Worm (Caenorhabditis elegans) whole organism, midembryonic: Measurements from ENCODE around the gene K01C8.2.

Experiments used
- T22C8.4 ChIP-seq: fragments of 200-800 bp; sonication (Bioruptor generic); IDR thresholded peaks from 2 replicates; pipeline ENCODE4 v1.3.6; 2022; ENCODE audit warnings: missing genetic modification characterization, missing compliant biosample characterization
- cog-1 ChIP-seq: sonication (generic microtip); optimal IDR thresholded peaks from 2 replicates; lab custom pipeline; 2016; ENCODE audit warnings: missing genetic modification characterization, missing compliant biosample characterization
- flt-1 ChIP-seq: fragments of 200-800 bp; sonication (Bioruptor generic); IDR thresholded peaks from 2 replicates; pipeline ENCODE4 v1.3.6; 2022; ENCODE audit warnings: missing genetic modification characterization, missing compliant biosample characterization
- klf-2 ChIP-seq: fragments of 200-800 bp; sonication (Bioruptor generic); conservative IDR thresholded peaks from 2 replicates; pipeline ENCODE4 v1.3.6; 2022; ENCODE audit warnings: missing genetic modification reagents, missing genetic modification characterization, missing compliant biosample characterization
- med-1 ChIP-seq: sonication (generic microtip); optimal IDR thresholded peaks from 2 replicates; lab custom pipeline; 2017; ENCODE audit warnings: missing genetic modification characterization, mild to moderate bottlenecking, missing compliant biosample characterization, antibody characterized with exemption, missing genetic modification reagents; ENCODE audit not compliant: insufficient read depth
- ref-1 ChIP-seq: fragments of 200-800 bp; sonication (Bioruptor generic); conservative IDR thresholded peaks from 2 replicates; pipeline ENCODE4 v1.3.6; 2022; ENCODE audit warnings: missing genetic modification reagents, missing genetic modification characterization, missing compliant biosample characterization
- tab-1 ChIP-seq: fragments of 200-800 bp; sonication (Bioruptor generic); IDR thresholded peaks from 2 replicates; pipeline ENCODE4 v1.3.6; 2022; ENCODE audit warnings: missing genetic modification characterization, missing compliant biosample characterization
- ztf-23 ChIP-seq: fragments of 200-800 bp; sonication (Bioruptor generic); IDR thresholded peaks from 2 replicates; pipeline ENCODE4 v1.3.6; 2022; ENCODE audit warnings: missing genetic modification reagents, missing genetic modification characterization, missing compliant biosample characterization
- ztf-29 ChIP-seq: fragments of 200-800 bp; sonication (Bioruptor generic); IDR thresholded peaks from 2 replicates; pipeline ENCODE4 v1.3.6; 2022; ENCODE audit warnings: missing genetic modification reagents, missing genetic modification characterization, missing compliant biosample characterization

The K01C8.2 gene

DNA sequence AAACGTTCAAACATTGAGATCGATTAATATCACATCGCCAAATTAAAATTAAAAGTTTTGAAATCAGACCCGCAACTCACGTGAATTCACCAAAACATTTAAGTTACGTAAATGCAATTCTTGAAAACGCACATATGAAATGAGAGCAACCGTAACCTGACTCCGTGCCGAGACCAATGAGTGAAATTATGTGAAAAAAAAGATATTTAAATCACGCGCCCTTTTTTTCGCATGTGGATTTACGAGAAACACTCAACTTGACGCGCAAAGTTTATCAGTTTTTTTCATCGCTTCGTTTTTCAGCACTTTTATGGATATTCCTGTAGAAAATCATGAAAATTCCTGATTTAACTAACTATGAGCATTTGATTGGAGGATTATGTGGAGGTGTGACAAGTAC, 6.8 kb upstream of the K01C8.2 start, which contains the start of the genes gei-14 and slc-25A32:
Gene gei-14, minus strand, starts transcription at position 175 of the 400 bp plus-strand sequence.
Gene slc-25A32, plus strand, starts transcription at position 242 of the 400 bp plus-strand sequence.
- no peak for TF ChIP-seq T22C8.4 (GFP tag; lab: Robert Waterston, UW)
- no peak for TF ChIP-seq klf-2 (GFP tag; lab: Robert Waterston, UW)
- no peak for TF ChIP-seq tab-1
- TF ChIP-seq ztf-23 (GFP tag; lab: Robert Waterston, UW), result no peak
- TF ChIP-seq cog-1, result no peak
- TF ChIP-seq med-1 (GFP tag; lab: Kevin White, UChicago), result no peak

DNA sequence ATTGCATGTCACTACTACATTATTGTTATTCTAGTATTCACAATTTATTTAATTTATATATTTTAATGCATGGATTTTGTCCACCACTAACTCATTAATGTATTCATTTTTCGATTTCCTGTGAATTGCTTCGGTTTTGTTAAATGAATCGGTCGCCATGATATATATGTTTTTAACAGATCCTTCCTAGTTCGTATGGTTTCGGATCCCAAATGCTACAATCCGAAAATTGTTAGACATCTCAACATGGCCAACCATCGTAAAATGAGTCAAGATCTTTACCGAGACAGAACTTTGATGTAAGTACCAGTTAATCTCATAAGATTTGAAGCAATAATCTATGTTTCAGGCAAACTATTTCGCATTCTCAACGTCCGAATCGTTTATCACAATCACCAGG, 3.8 kb upstream of the K01C8.2 start:
- no peak for TF ChIP-seq ztf-23 (GFP tag; lab: Robert Waterston, UW)
- no peak for TF ChIP-seq ref-1 (GFP tag; lab: Robert Waterston, UW)
- no peak for TF ChIP-seq T22C8.4 (GFP tag; lab: Robert Waterston, UW)
- no peak for TF ChIP-seq med-1 (GFP tag; lab: Kevin White, UChicago)
- no peak for TF ChIP-seq ztf-29 (GFP tag; lab: Robert Waterston, UW)

- no peak for TF ChIP-seq tab-1
- TF ChIP-seq ref-1 (GFP tag; lab: Robert Waterston, UW), result no peak
- TF ChIP-seq ztf-23 (GFP tag; lab: Robert Waterston, UW), result no peak
These were observed 800 bp upstream of the K01C8.2 start, which contains the start of gene tdc-1 for ce11 chrII:8269855-8270647. Gene tdc-1 (plus strand): TSS chrII:8270597.

DNA sequence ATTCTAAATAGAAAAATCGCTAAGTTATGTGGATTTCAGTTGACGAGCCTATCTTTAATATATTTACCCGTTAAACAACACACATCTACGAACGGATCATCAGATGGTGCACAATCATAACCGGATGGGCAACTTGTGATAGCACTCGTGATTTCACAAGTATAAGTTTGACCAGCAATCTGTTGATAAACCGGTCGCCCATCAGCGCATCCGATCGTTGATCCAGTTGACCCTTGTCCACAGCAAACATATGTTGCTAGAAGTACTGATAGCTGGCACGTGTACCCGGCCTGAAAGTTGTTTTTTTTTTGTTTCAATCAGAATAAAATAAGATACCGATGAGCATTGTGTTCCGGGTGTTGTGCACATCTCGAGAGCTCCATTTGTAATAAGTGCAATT, 1.6 kb downstream of the K01C8.2 start:
- TF ChIP-seq flt-1 (GFP tag; lab: Robert Waterston, UW) (no peak), ztf-23 (GFP tag; lab: Robert Waterston, UW) (no peak), klf-2 (GFP tag; lab: Robert Waterston, UW) (no peak), cog-1 (no peak)

DNA sequence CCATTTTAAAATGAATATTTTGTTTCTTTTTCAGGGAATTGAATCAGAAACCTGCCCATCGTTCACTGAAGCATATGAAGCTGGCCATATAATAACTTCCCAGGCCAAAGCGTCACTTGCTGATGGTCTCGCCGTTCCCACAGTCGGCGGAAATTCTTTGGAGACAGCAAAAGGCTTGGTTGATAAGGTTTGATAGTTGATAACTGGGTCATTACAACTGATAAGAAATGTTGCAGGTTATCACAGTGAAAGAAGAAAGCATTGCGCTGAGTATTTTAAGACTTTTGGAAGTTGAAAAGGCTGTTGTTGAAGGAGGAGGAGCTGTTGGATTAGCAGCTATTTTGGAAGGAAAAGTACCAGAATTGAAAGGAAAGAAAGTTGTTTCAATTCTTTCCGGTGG, 2.7 kb downstream of the K01C8.2 start:
- TF ChIP-seq flt-1 (GFP tag; lab: Robert Waterston, UW) (no peak), T22C8.4 (GFP tag; lab: Robert Waterston, UW) (no peak), cog-1 (no peak), ref-1 (GFP tag; lab: Robert Waterston, UW) (no peak), med-1 (GFP tag; lab: Kevin White, UChicago) (no peak), ztf-23 (GFP tag; lab: Robert Waterston, UW) (no peak), ztf-29 (GFP tag; lab: Robert Waterston, UW) (no peak), klf-2 (GFP tag; lab: Robert Waterston, UW) (no peak), tab-1 (no peak)

DNA sequence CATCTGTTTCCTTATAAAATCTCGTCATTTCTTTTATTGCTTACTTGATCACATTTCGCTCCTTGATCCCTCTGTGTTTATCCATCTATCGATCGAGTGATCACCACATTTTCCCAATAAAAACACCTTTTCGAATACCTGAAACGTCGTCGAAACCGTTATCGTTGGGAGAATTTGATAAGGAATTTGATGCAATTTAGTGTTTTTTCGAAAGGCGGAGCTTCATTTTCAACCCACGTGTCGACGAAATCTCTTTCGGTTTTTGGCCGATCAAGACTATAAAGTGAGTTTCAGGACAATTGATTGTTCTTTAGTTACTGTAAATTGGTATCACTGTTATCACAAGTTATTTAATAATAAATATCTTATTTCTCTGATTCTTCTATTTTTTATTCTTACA, 4.6 kb downstream of the K01C8.2 start, which contains the start of gene srdh-1:
Gene srdh-1, plus strand, starts transcription at position 43 of the 400 bp plus-strand sequence.
- TF ChIP-seq tab-1, result no peak
- TF ChIP-seq klf-2 (GFP tag; lab: Robert Waterston, UW), result no peak
- TF ChIP-seq cog-1, result no peak
- no peak for TF ChIP-seq ref-1 (GFP tag; lab: Robert Waterston, UW)
- TF ChIP-seq med-1 (GFP tag; lab: Kevin White, UChicago), result no peak
- no peak for TF ChIP-seq ztf-29 (GFP tag; lab: Robert Waterston, UW)
- no peak for TF ChIP-seq ztf-23 (GFP tag; lab: Robert Waterston, UW)
- TF ChIP-seq T22C8.4 (GFP tag; lab: Robert Waterston, UW), result no peak
- TF ChIP-seq flt-1 (GFP tag; lab: Robert Waterston, UW), result no peak

DNA sequence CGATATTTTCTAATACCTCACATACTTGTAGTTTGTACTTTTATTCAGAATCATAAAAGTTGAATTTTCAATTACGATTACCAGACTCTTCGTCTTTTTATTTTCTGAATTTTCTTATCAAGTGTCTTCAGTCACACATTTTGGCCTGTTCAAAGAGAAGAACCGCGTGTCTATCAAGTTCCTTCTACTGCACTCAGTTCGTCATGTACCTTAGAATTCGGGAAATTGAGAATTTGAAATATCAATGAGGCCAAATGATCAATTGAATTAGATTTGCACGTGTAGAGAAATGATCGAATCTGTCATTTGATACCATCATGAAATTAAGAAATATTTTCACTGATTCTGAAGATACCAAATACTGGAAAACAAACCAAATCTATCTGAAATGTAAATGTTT, 5.7 kb downstream of the K01C8.2 start:
- TF ChIP-seq flt-1 (GFP tag; lab: Robert Waterston, UW) (no peak), tab-1 (no peak), ref-1 (GFP tag; lab: Robert Waterston, UW) (no peak), klf-2 (GFP tag; lab: Robert Waterston, UW) (no peak), med-1 (GFP tag; lab: Kevin White, UChicago) (no peak), ztf-29 (GFP tag; lab: Robert Waterston, UW) (no peak), T22C8.4 (GFP tag; lab: Robert Waterston, UW) (no peak), ztf-23 (GFP tag; lab: Robert Waterston, UW) (no peak), cog-1 (no peak)

DNA sequence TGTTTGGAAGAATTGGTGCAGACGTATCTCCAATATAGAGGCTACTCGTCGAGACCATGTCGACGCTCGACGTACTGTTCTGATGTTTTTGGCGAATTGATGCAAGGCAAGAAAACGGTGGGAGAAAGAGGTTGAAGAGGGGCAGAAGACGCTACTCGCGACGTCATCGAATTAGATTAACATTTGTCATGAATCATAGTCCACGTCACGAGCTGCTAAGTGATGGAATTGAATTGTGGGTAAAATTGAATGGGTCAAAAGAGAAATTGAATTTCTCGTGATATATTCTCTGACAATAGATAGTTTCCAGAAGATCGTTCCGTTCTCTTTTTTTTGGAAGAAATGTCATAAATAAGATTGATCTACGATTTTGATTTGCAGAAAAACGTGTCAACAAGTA, 9.6 kb downstream of the K01C8.2 start:
- no peak for TF ChIP-seq med-1 (GFP tag; lab: Kevin White, UChicago)
- no peak for TF ChIP-seq klf-2 (GFP tag; lab: Robert Waterston, UW)

DNA sequence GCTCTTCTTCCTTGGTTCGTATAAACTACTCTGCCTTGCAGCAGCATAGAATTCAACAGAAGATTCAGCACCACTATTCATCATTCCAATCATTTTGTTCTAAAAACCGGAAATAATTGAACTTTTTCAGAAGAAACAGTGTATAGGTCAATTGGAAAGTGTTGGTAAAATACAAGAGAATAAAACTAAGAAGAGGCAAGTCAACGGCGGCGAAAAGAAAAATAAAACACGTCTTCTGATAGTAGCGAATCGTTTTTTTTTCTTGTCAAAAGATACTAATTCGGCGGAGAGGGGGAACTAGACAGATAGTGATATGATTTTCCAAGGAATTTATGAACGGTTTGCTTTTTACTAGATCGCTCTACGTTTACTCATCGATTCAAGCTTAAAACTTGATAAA, 10.2 kb downstream of the K01C8.2 start, which contains the start of gene F35C11.6:
Gene F35C11.6, minus strand, starts transcription at position 101 of the 400 bp plus-strand sequence.
- TF ChIP-seq ztf-23 (GFP tag; lab: Robert Waterston, UW), result no peak
- TF ChIP-seq klf-2 (GFP tag; lab: Robert Waterston, UW), result no peak
- no peak for TF ChIP-seq T22C8.4 (GFP tag; lab: Robert Waterston, UW)
- TF ChIP-seq ztf-29 (GFP tag; lab: Robert Waterston, UW), result no peak
- no peak for TF ChIP-seq flt-1 (GFP tag; lab: Robert Waterston, UW)
- no peak for TF ChIP-seq cog-1
- no peak for TF ChIP-seq med-1 (GFP tag; lab: Kevin White, UChicago)
- no peak for TF ChIP-seq tab-1
- TF ChIP-seq ref-1 (GFP tag; lab: Robert Waterston, UW), result no peak

- TF ChIP-seq T22C8.4 (GFP tag; lab: Robert Waterston, UW), result no peak
- TF ChIP-seq tab-1, result no peak
- no peak for TF ChIP-seq med-1 (GFP tag; lab: Kevin White, UChicago)
- TF ChIP-seq cog-1, result no peak
- TF ChIP-seq flt-1 (GFP tag; lab: Robert Waterston, UW), result no peak
- TF ChIP-seq ztf-23 (GFP tag; lab: Robert Waterston, UW), result no peak
- no peak for TF ChIP-seq ref-1 (GFP tag; lab: Robert Waterston, UW)
- TF ChIP-seq ztf-29 (GFP tag; lab: Robert Waterston, UW), result no peak
- no peak for TF ChIP-seq klf-2 (GFP tag; lab: Robert Waterston, UW)
These were observed 13.2 kb downstream of the K01C8.2 start, which contains the start of gene F35C11.7 for ce11 chrII:8256013-8256412. Gene F35C11.7 (plus strand): TSS chrII:8256313.
